Worm (Caenorhabditis elegans): ENCODE results near the gene K11H12.11.

Gene K11H12.11

DNA sequence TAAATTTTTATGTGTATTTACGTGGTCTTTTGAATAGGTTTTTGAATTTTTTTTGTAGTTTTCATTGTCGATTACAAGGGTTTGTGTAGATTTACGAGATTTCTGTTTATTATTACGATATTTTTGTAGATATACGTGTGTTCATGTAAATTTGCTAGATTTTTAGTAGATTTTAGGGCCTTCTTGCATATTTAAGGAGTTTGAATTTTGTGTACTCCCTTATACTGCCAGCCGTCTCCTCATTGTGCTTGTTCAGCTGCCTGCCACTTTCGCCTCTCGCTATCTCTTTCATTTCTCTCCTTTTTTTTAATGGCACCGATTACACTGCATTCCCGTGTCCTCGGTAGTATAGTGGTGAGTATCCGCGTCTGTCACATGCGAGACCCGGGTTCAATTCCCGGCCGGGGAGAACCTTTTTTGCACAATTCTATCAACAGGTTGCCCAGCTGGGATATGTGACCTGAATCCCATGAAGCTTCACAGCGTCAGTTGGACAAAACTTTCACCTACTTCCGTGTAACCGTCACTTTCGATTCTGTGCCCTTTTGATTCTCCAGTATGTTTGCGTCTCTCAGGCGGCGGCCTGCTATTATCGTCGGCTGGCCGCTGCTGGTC lies 12.5 kb upstream of the K11H12.11 start (continued):
- TF ChIP-seq hlh-30 (tag; optimal IDR thresholded peaks at IDR 0.05; ENCODE audit: insufficient read depth) = peak; percentile 90
- TF ChIP-seq dmd-6 (GFP tag; IDR thresholded peaks at IDR 0.05) = peak; percentile 71
- peak in 1 of 2 experiments; percentile 73 for TF ChIP-seq mdl-1 (tag; optimal IDR thresholded peaks at IDR 0.05)
- peak; percentile 52; the same call in 1 of the 2 replicates for TF ChIP-seq mdt-29 (GFP tag; IDR thresholded peaks at IDR 0.05)
- TF ChIP-seq Y5F2A.4 (GFP tag; optimal IDR thresholded peaks at IDR 0.05) = peak; percentile 69
- no peak for TF ChIP-seq ces-1 (GFP tag; optimal IDR thresholded peaks at IDR 0.05)
- TF ChIP-seq daf-16 (GFP tag; optimal IDR thresholded peaks at IDR 0.05) = peak in 1 of 2 experiments; percentile 78
- peak; percentile 62 for TF ChIP-seq daf-16 (tag; optimal IDR thresholded peaks at IDR 0.05)
- 0 out of 2 replicates have a peak, but pooled peaks have one; percentile 75 for TF ChIP-seq Y75B8A.6 (GFP tag; IDR thresholded peaks at IDR 0.05)
- no peak for TF ChIP-seq pha-4 (GFP tag; IDR thresholded peaks at IDR 0.05)
- no peak for TF ChIP-seq pha-4 (tag; optimal IDR thresholded peaks at IDR 0.05)
- no peak for TF ChIP-seq fos-1 (tag; optimal IDR thresholded peaks at IDR 0.05)
- no peak for TF ChIP-seq daf-12 (tag; optimal IDR thresholded peaks at IDR 0.05)
- TF ChIP-seq dve-1 (tag; optimal IDR thresholded peaks at IDR 0.05; ENCODE audit: insufficient read depth) = no peak
- no peak for TF ChIP-seq cey-2 (tag; optimal IDR thresholded peaks at IDR 0.05; ENCODE audit: borderline replicate concordance, insufficient read depth)
- TF ChIP-seq aly-2 (tag; optimal IDR thresholded peaks at IDR 0.05) = no peak
- peak; percentile 84 for TF ChIP-seq Y48G9A.11 (GFP tag; IDR thresholded peaks at IDR 0.05)

DNA sequence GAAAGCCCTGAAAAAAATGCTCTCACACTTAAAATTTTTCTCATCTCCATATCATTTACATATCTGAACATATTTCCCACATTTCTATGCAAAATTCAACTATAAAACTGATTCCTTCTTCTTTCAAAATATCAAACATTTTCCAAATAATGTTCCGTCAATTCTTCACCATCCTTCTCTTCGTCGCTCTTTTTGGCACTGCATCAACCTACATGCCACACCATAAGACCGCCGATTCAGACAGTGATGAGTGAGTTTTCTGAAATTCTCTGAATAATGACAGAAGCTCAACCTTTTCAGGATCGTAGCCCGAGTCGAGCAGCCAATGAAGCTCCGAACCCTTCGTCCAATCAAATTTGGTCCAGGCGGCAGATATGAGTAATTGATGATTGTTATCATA lies 5.9 kb upstream of the K11H12.11 start, which contains the start of gene K11H12.5:
K11H12.5 (plus strand) TSS at position 301 of the 400 bp plus-strand sequence.
- no peak for TF ChIP-seq ceh-62 (tag; optimal IDR thresholded peaks at IDR 0.05)
- no peak for TF ChIP-seq spr-3 (GFP tag; optimal IDR thresholded peaks at IDR 0.05)
- no peak for TF ChIP-seq fkh-10 (GFP tag; optimal IDR thresholded peaks at IDR 0.05)
- no peak for TF ChIP-seq mdt-29 (GFP tag; IDR thresholded peaks at IDR 0.05)
- TF ChIP-seq rbr-2 (tag; optimal IDR thresholded peaks at IDR 0.05) = no peak
- TF ChIP-seq fos-1 (tag; optimal IDR thresholded peaks at IDR 0.05) = no peak
- TF ChIP-seq mxl-2 (GFP tag; conservative IDR thresholded peaks at IDR 0.05) = no peak
- no peak for TF ChIP-seq zip-2 (tag; optimal IDR thresholded peaks at IDR 0.05)
- TF ChIP-seq ceh-44 (GFP tag; IDR thresholded peaks at IDR 0.05) = no peak
- TF ChIP-seq ceh-28 (tag; optimal IDR thresholded peaks at IDR 0.05) = no peak
- no peak for TF ChIP-seq Y5F2A.4 (GFP tag; optimal IDR thresholded peaks at IDR 0.05)
- TF ChIP-seq aly-2 (tag; optimal IDR thresholded peaks at IDR 0.05) = no peak
- TF ChIP-seq ctbp-1 (GFP tag; IDR thresholded peaks at IDR 0.05) = no peak
- TF ChIP-seq madf-9 (GFP tag; conservative IDR thresholded peaks at IDR 0.05) = no peak
- no peak for TF ChIP-seq attf-4 (tag; optimal IDR thresholded peaks at IDR 0.05)

DNA sequence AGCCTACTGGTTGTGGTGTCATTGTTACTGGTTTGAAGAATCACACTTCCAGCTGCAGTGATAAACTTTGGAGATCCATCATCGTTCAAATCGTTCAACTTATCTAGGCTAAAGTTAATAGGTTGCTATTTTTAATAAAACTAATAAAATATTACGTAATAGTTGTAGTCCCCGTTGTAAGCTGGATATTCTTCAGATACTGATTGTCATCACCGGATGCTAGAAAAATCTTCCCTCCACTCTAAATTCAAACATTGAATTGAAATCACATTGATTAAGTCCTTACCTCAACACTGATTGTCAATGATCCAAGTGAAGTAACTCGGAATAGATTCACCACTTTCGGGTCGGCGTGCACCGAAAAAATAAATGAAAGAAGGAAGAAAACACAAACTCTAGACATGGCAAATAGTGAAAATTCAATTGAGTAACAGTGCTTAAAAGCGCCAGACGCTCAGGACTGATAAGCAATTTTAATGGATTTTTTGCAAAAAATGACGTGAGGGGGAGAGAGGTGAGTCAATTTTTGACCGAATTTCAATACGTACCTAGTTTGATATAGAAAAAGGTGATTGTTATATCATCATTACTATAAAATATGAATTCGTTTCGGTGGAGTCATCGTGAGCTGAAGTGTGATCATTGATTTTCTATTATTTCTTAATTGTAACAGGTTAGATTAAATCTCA lies 5.3 kb upstream of the K11H12.11 start, which contains the start of the genes K11H12.4 and K11H12.10:
K11H12.4 (minus strand) TSS at position 413 of the 689 bp plus-strand sequence.
K11H12.10 (plus strand) TSS at position 605 of the 689 bp plus-strand sequence.
- TF ChIP-seq attf-4 (tag; optimal IDR thresholded peaks at IDR 0.05) (no peak), zfp-3 (GFP tag; conservative IDR thresholded peaks at IDR 0.05) (no peak), mdt-29 (GFP tag; IDR thresholded peaks at IDR 0.05) (no peak), ceh-32 (tag; optimal IDR thresholded peaks at IDR 0.05; ENCODE audit: poor library complexity) (no peak), mxl-3 (GFP tag; optimal IDR thresholded peaks at IDR 0.05) (no peak), nhr-48 (tag; optimal IDR thresholded peaks at IDR 0.05) (no peak), dmd-9 (GFP tag; IDR thresholded peaks at IDR 0.05) (no peak), jun-1 (tag; optimal IDR thresholded peaks at IDR 0.05) (no peak), ceh-82 (tag; optimal IDR thresholded peaks at IDR 0.05) (no peak), nhr-6 (tag; optimal IDR thresholded peaks at IDR 0.05) (no peak), nhr-42 (GFP tag; IDR thresholded peaks at IDR 0.05) (no peak), D1046.2 (GFP tag; IDR thresholded peaks at IDR 0.05) (no peak), egl-43 (GFP tag; IDR thresholded peaks at IDR 0.05) (no peak), php-3 (GFP tag; IDR thresholded peaks at IDR 0.05) (no peak), set-16 (GFP tag; IDR thresholded peaks at IDR 0.05) (no peak), skn-1 (tag; optimal IDR thresholded peaks at IDR 0.05) (no peak), unc-62 (GFP tag; optimal IDR thresholded peaks at IDR 0.05 in 1 of 2) (peak in 1 of 2 experiments; percentile 92), unc-62 (tag; optimal IDR thresholded peaks at IDR 0.05) (no peak), zag-1 (tag; optimal IDR thresholded peaks at IDR 0.05) (no peak), lsy-2 (tag; optimal IDR thresholded peaks at IDR 0.05) (no peak), dmd-6 (GFP tag; IDR thresholded peaks at IDR 0.05) (peak; percentile 69), hlh-30 (tag; optimal IDR thresholded peaks at IDR 0.05; ENCODE audit: insufficient read depth) (no peak), lir-3 (tag; optimal IDR thresholded peaks at IDR 0.05) (no peak)

All from whole organism, L4 larva.